Worm (Caenorhabditis elegans) whole organism, L3 larva: ENCODE data around the gene T25D1.1.

ENCODE experiments used
- ZK546.5 ChIP-seq: sonication (generic microtip); optimal IDR thresholded peaks from 2 replicates; lab custom pipeline; 2017; ENCODE audit warnings: missing biosample characterization, missing genetic modification characterization
- ama-1 ChIP-seq: fragments of 150-350 bp; optimal IDR thresholded peaks from 2 replicates; lab custom pipeline; 2018
- elt-1 ChIP-seq: fragments of 150-350 bp; optimal IDR thresholded peaks from 2 replicates; lab custom pipeline; 2014; ENCODE audit warnings: missing biosample characterization, missing genetic modification characterization
- elt-2 ChIP-seq: sonication (generic microtip); optimal IDR thresholded peaks from 2 replicates; lab custom pipeline; 2016; ENCODE audit warnings: missing genetic modification reagents, mild to moderate bottlenecking, missing genetic modification characterization, missing compliant biosample characterization
- fos-1 ChIP-seq: fragments of 150-350 bp; optimal IDR thresholded peaks from 2 replicates; lab custom pipeline; 2014; ENCODE audit warnings: missing biosample characterization, missing genetic modification characterization
- lin-39 ChIP-seq: fragments of 150-350 bp; optimal IDR thresholded peaks from 2 replicates; lab custom pipeline; 2018; ENCODE audit warnings: missing biosample characterization, missing genetic modification reagents, missing genetic modification characterization
- mdl-1 ChIP-seq: fragments of 150-350 bp; optimal IDR thresholded peaks from 2 replicates; lab custom pipeline; 2014; ENCODE audit warnings: missing biosample characterization, missing genetic modification characterization
- nhr-12 ChIP-seq: fragments of 150-350 bp; optimal IDR thresholded peaks from 2 replicates; lab custom pipeline; 2014; ENCODE audit warnings: missing biosample characterization, missing genetic modification characterization
- nhr-237 ChIP-seq: fragments of 150-350 bp; optimal IDR thresholded peaks from 2 replicates; lab custom pipeline; 2014; ENCODE audit warnings: missing biosample characterization, missing genetic modification characterization
- nhr-67 ChIP-seq: fragments of 150-350 bp; optimal IDR thresholded peaks from 2 replicates; lab custom pipeline; 2014; ENCODE audit warnings: missing biosample characterization, missing genetic modification characterization
- nhr-77 ChIP-seq: fragments of 150-350 bp; optimal IDR thresholded peaks from 2 replicates; lab custom pipeline; 2014; ENCODE audit warnings: missing biosample characterization, missing genetic modification characterization
- snpc-4 ChIP-seq: fragments of 150-350 bp; optimal IDR thresholded peaks from 2 replicates; lab custom pipeline; 2014; ENCODE audit warnings: missing biosample characterization, missing genetic modification characterization

DNA sequence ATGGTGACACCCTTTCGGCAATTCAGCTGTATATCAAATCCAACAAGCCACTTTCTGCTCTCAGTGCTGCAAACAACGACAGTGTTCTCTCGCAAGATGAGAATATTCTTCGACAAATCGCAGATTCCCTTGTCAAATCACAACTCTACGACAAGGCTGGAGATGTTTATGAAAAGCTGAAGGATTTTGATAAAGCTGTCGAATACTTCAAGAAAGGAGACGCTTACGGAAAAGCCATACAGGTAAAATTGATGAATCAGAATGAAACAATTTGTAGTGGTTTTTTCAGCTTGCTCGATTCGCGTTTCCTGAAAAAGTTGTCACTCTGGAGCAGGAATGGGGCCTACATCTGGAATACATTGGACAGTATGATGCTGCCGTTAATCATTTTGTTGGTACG is 26.5 kb downstream of the T25D1.1 start:
- TF ChIP-seq elt-1 (no peak), elt-2 (tag; lab: Kevin White, UChicago) (no peak), nhr-12 (tag; lab: Kevin White, UChicago) (no peak), ama-1 (lab: Kevin White, UChicago) (no peak), nhr-67 (tag; lab: Kevin White, UChicago) (no peak), lin-39 (tag; lab: Kevin White, UChicago) (no peak), nhr-237 (tag; lab: Kevin White, UChicago) (no peak), fos-1 (tag; lab: Kevin White, UChicago) (no peak), ZK546.5 (tag; lab: Kevin White, UChicago) (no peak), mdl-1 (tag; lab: Kevin White, UChicago) (no peak), nhr-77 (tag; lab: Kevin White, UChicago) (no peak), snpc-4 (tag; lab: Kevin White, UChicago) (no peak)
